Fruit fly (Drosophila melanogaster): ENCODE results near the gene CG5245.
A peak's percentile ranks its signal among the peaks of the same experiment; 100 is the strongest.

Gene CG5245

dm6 chr3R:12442601-12443533 is 13.5 kb downstream of the CG5245 start (continued):
- TF ChIP-seq CG34224 (GFP tag; IDR thresholded peaks at IDR 0.05; ENCODE audit: partially characterized antibody) (0 out of 3 replicates have a peak, but pooled peaks have one; percentile 8), Hmx (GFP tag; optimal IDR thresholded peaks at IDR 0.05) (peak; percentile 9), CG17328 (GFP tag; IDR thresholded peaks at IDR 0.05) (no peak), Atf3 (GFP tag; optimal IDR thresholded peaks at IDR 0.05) (no peak), sim (GFP tag; IDR thresholded peaks at IDR 0.05) (no peak), HLH54F (GFP tag; optimal IDR thresholded peaks at IDR 0.05) (no peak), Rfx (GFP tag; IDR thresholded peaks at IDR 0.05) (peak; percentile 44), E2f2 (GFP tag; IDR thresholded peaks at IDR 0.05) (peak; percentile 8; the same call in 1 of the 2 replicates), CG7357 (GFP tag; IDR thresholded peaks at IDR 0.05) (no peak), Sin3A (optimal IDR thresholded peaks at IDR 0.05) (no peak), CG17568 (GFP tag; optimal IDR thresholded peaks at IDR 0.05) (no peak), ato (GFP tag; IDR thresholded peaks at IDR 0.05; ENCODE audit: partially characterized antibody) (no peak), Pdp1 (GFP tag; optimal IDR thresholded peaks at IDR 0.05) (peak in 1 of 2 experiments; percentile 27), CG17802 (tag; optimal IDR thresholded peaks at IDR 0.05) (no peak), seq (GFP tag; IDR thresholded peaks at IDR 0.05) (no peak), emc (GFP tag; optimal IDR thresholded peaks at IDR 0.05) (no peak), sug (tag; optimal IDR thresholded peaks at IDR 0.05) (peak; percentile 6), CG11723 (GFP tag; optimal IDR thresholded peaks at IDR 0.05) (no peak), pzg (GFP tag; optimal IDR thresholded peaks at IDR 0.05) (no peak), mld (GFP tag; IDR thresholded peaks at IDR 0.05; ENCODE audit: partially characterized antibody) (no peak), CG32532 (GFP tag; IDR thresholded peaks at IDR 0.05) (peak; percentile 45), CG31224 (GFP tag; IDR thresholded peaks at IDR 0.05) (0 out of 2 replicates have a peak, but pooled peaks have one; percentile 36), wek (GFP tag; optimal IDR thresholded peaks at IDR 0.05) (no peak), CG13624 (GFP tag; optimal IDR thresholded peaks at IDR 0.05) (no peak), CG15479 (GFP tag; optimal IDR thresholded peaks at IDR 0.05) (no peak), Oli (tag; optimal IDR thresholded peaks at IDR 0.05) (peak; percentile 29), hbn (GFP tag; IDR thresholded peaks at IDR 0.05; ENCODE audit: partially characterized antibody) (no peak), CG10959 (GFP tag; IDR thresholded peaks at IDR 0.05) (no peak), CG2889 (GFP tag; IDR thresholded peaks at IDR 0.05) (no peak), sna (GFP tag; IDR thresholded peaks at IDR 0.05; ENCODE audit: partially characterized antibody) (no peak), Hr39 (optimal IDR thresholded peaks at IDR 0.05) (no peak), onecut (GFP tag; IDR thresholded peaks at IDR 0.05) (no peak), dysf (GFP tag; IDR thresholded peaks at IDR 0.05) (peak; percentile 43; the same call in 1 of the 3 replicates), Dip2 (GFP tag; IDR thresholded peaks at IDR 0.05) (no peak), CG12236 (GFP tag; optimal IDR thresholded peaks at IDR 0.05) (no peak), stwl (tag; optimal IDR thresholded peaks at IDR 0.05) (no peak), CG32772 (GFP tag; IDR thresholded peaks at IDR 0.05) (no peak), gro (GFP tag; optimal IDR thresholded peaks at IDR 0.05) (no peak), CG1647 (GFP tag; optimal IDR thresholded peaks at IDR 0.05) (no peak), sqz (GFP tag; optimal IDR thresholded peaks at IDR 0.05) (no peak), BEAF-32 (GFP tag; optimal IDR thresholded peaks at IDR 0.05) (no peak), dmrt99B (tag; optimal IDR thresholded peaks at IDR 0.05) (peak; percentile 39), dm (GFP tag; optimal IDR thresholded peaks at IDR 0.05) (no peak), Stat92E (GFP tag; optimal IDR thresholded peaks at IDR 0.05) (no peak), Bdp1 (GFP tag; optimal IDR thresholded peaks at IDR 0.05) (no peak), CG15011 (GFP tag; optimal IDR thresholded peaks at IDR 0.05) (no peak), CG13296 (GFP tag; optimal IDR thresholded peaks at IDR 0.05) (peak; percentile 9), vfl (GFP tag; optimal IDR thresholded peaks at IDR 0.05) (no peak), peb (GFP tag; IDR thresholded peaks at IDR 0.05) (no peak)

Data from whole organism, embryonic.